Worm (Caenorhabditis elegans) whole organism, L1 larva: ENCODE measurements around the gene C47E8.11.

Experiments used
- C04F5.9 ChIP-seq: sonication (generic microtip); optimal IDR thresholded peaks from 2 replicates; lab custom pipeline; 2016; ENCODE audit warnings: missing genetic modification characterization, missing compliant biosample characterization
- C16A3.4 ChIP-seq: fragments of 150-350 bp; optimal IDR thresholded peaks from 2 replicates; lab custom pipeline; 2014; ENCODE audit warnings: missing biosample characterization, missing genetic modification characterization
- C34B4.2 ChIP-seq: sonication (generic microtip); optimal IDR thresholded peaks from 2 replicates; lab custom pipeline; 2017; ENCODE audit warnings: mild to moderate bottlenecking, missing genetic modification characterization, missing compliant biosample characterization
- F16B12.6 ChIP-seq: fragments of 150-350 bp; optimal IDR thresholded peaks from 2 replicates; lab custom pipeline; 2014; ENCODE audit warnings: missing biosample characterization, missing genetic modification characterization
- alr-1 ChIP-seq: fragments of 200-800 bp; sonication (Bioruptor generic); optimal IDR thresholded peaks from 2 replicates; lab custom pipeline; 2018; ENCODE audit warnings: borderline replicate concordance, mild to moderate bottlenecking, missing genetic modification characterization, missing compliant biosample characterization
- ama-1 ChIP-seq: fragments of 150-350 bp; optimal IDR thresholded peaks from 2 replicates; lab custom pipeline; 2014
- blmp-1 ChIP-seq: fragments of 150-350 bp; optimal IDR thresholded peaks from 2 replicates; lab custom pipeline; 2014; ENCODE audit warnings: missing biosample characterization, missing genetic modification characterization
- ceh-63 ChIP-seq: fragments of 200-800 bp; sonication (Bioruptor generic); optimal IDR thresholded peaks from 2 replicates; lab custom pipeline; 2018; ENCODE audit warnings: mild to moderate bottlenecking, missing genetic modification characterization, missing compliant biosample characterization
- ceh-8 ChIP-seq: fragments of 200-800 bp; sonication (Bioruptor generic); optimal IDR thresholded peaks from 2 replicates; lab custom pipeline; 2018; ENCODE audit warnings: mild to moderate bottlenecking, missing genetic modification characterization, moderate library complexity, missing compliant biosample characterization
- ceh-90 ChIP-seq: sonication (generic microtip); optimal IDR thresholded peaks from 2 replicates; lab custom pipeline; 2016; ENCODE audit warnings: missing genetic modification characterization, missing compliant biosample characterization
- dpl-1 ChIP-seq, 3 experiments: fragments of 150-350 bp in 2 of 3; sonication (generic microtip) in 1 of 3; optimal IDR thresholded peaks; 2 replicates each; lab custom pipeline; 2014 to 2017; ENCODE audit warnings: missing biosample characterization in 3 of 3, missing genetic modification characterization in 3 of 3, missing genetic modification reagents in 3 of 3
- efl-1 ChIP-seq, 4 experiments: fragments of 150-350 bp; optimal IDR thresholded peaks in 3 of 4; peaks in 1 of 4; 1 replicate in 1 of 4; 2 replicates in 3 of 4; lab custom pipeline; 2014; ENCODE audit warnings: missing biosample characterization in 2 of 4, missing genetic modification characterization in 2 of 4, missing genetic modification reagents in 2 of 4
- efl-3 ChIP-seq: fragments of 200-800 bp; sonication (Bioruptor generic); optimal IDR thresholded peaks from 2 replicates; lab custom pipeline; 2018; ENCODE audit warnings: mild to moderate bottlenecking, missing genetic modification characterization, missing compliant biosample characterization
- egl-13 ChIP-seq: sonication (generic microtip); optimal IDR thresholded peaks from 2 replicates; lab custom pipeline; 2016; ENCODE audit warnings: missing genotype, missing genetic modification reagents, missing genetic modification characterization, missing compliant biosample characterization
- elt-2 ChIP-seq: sonication (generic microtip); optimal IDR thresholded peaks from 2 replicates; lab custom pipeline; 2016; ENCODE audit warnings: missing genetic modification characterization, mild to moderate bottlenecking, inconsistent platforms, missing compliant biosample characterization, missing genetic modification reagents
- elt-3 ChIP-seq, 6 experiments: fragments of 150-350 bp in 1 of 6; sonication (generic microtip); optimal IDR thresholded peaks; 2 replicates each; lab custom pipeline; 2017 to 2018; ENCODE audit warnings: missing biosample characterization in 6 of 6, missing genetic modification characterization in 6 of 6, inconsistent platforms in 1 of 6
- fos-1 ChIP-seq: fragments of 150-350 bp; optimal IDR thresholded peaks from 2 replicates; lab custom pipeline; 2014; ENCODE audit warnings: missing biosample characterization, missing genetic modification characterization
- grh-1 ChIP-seq: fragments of 200-800 bp; sonication (Bioruptor generic); IDR thresholded peaks from 2 replicates; pipeline ENCODE4 v1.3.6; 2022; ENCODE audit warnings: missing genetic modification reagents, missing genetic modification characterization, missing compliant biosample characterization
- hlh-4 ChIP-seq: sonication (generic microtip); optimal IDR thresholded peaks from 2 replicates; lab custom pipeline; 2016; ENCODE audit warnings: mild to moderate bottlenecking, missing genetic modification characterization, missing compliant biosample characterization
- irx-1 ChIP-seq: sonication (generic microtip); optimal IDR thresholded peaks from 2 replicates; lab custom pipeline; 2016; ENCODE audit warnings: missing genetic modification characterization, missing compliant biosample characterization
- isw-1 ChIP-seq: fragments of 200-800 bp; sonication (Bioruptor generic); IDR thresholded peaks from 2 replicates; pipeline ENCODE4 v1.3.6; 2022; ENCODE audit warnings: missing genetic modification characterization, missing compliant biosample characterization
- jun-1 ChIP-seq: fragments of 150-350 bp; optimal IDR thresholded peaks from 2 replicates; lab custom pipeline; 2014; ENCODE audit warnings: missing biosample characterization, missing genetic modification reagents, missing genetic modification characterization
- lin-15B ChIP-seq: fragments of 150-350 bp; sonication (generic microtip); optimal IDR thresholded peaks from 3 replicates; lab custom pipeline; 2014; ENCODE audit warnings: missing biosample characterization, missing genetic modification characterization
- lir-3 ChIP-seq: sonication (generic microtip); optimal IDR thresholded peaks from 2 replicates; lab custom pipeline; 2016; ENCODE audit warnings: mild to moderate bottlenecking, missing genetic modification characterization, moderate library complexity, missing compliant biosample characterization; ENCODE audit not compliant: poor library complexity
- lsy-2 ChIP-seq, 2 experiments: fragments of 150-350 bp; optimal IDR thresholded peaks; 2 replicates each; lab custom pipeline; 2014; ENCODE audit warnings: missing biosample characterization in 2 of 2, missing genetic modification characterization in 2 of 2
- mab-9 ChIP-seq: fragments of 200-800 bp; sonication (Bioruptor generic); IDR thresholded peaks from 2 replicates; pipeline ENCODE4 v1.3.6; 2022; ENCODE audit warnings: missing genetic modification reagents, missing genetic modification characterization, missing compliant biosample characterization
- mef-2 ChIP-seq: fragments of 150-350 bp; optimal IDR thresholded peaks from 2 replicates; lab custom pipeline; 2014; ENCODE audit warnings: missing biosample characterization, missing genetic modification characterization
- mep-1 ChIP-seq: fragments of 150-350 bp; optimal IDR thresholded peaks from 2 replicates; lab custom pipeline; 2014; ENCODE audit warnings: missing biosample characterization, missing genetic modification characterization
- nhr-11 ChIP-seq: fragments of 150-350 bp; optimal IDR thresholded peaks from 2 replicates; lab custom pipeline; 2014; ENCODE audit warnings: missing biosample characterization, missing genetic modification characterization
- nhr-12 ChIP-seq: sonication (generic microtip); optimal IDR thresholded peaks from 2 replicates; lab custom pipeline; 2017; ENCODE audit warnings: missing biosample characterization, missing genetic modification characterization
- nhr-19 ChIP-seq: fragments of 200-800 bp; sonication (Bioruptor generic); conservative IDR thresholded peaks from 2 replicates; pipeline ENCODE4 v1.3.6; 2022; ENCODE audit warnings: missing genetic modification characterization, missing compliant biosample characterization
- nhr-28 ChIP-seq: fragments of 150-350 bp; optimal IDR thresholded peaks from 2 replicates; lab custom pipeline; 2014; ENCODE audit warnings: missing biosample characterization, missing genetic modification characterization
- nhr-47 ChIP-seq: sonication (generic microtip); optimal IDR thresholded peaks from 2 replicates; lab custom pipeline; 2016; ENCODE audit warnings: mild to moderate bottlenecking, missing genetic modification characterization, moderate library complexity, missing compliant biosample characterization
- nhr-77 ChIP-seq: fragments of 150-350 bp; optimal IDR thresholded peaks from 2 replicates; lab custom pipeline; 2014; ENCODE audit warnings: missing biosample characterization, missing genetic modification characterization
- nhr-84 ChIP-seq: sonication (generic microtip); optimal IDR thresholded peaks from 2 replicates; lab custom pipeline; 2017; ENCODE audit warnings: missing biosample characterization, missing genetic modification characterization
- nhr-85 ChIP-seq: sonication (generic microtip); peaks from one replicate; lab custom pipeline; 2016; ENCODE audit warnings: missing genetic modification characterization, inconsistent platforms, missing compliant biosample characterization
- nhr-90 ChIP-seq: sonication (generic microtip); optimal IDR thresholded peaks from 2 replicates; lab custom pipeline; 2016; ENCODE audit warnings: mild to moderate bottlenecking, missing genetic modification characterization, missing compliant biosample characterization; ENCODE audit not compliant: poor library complexity
- pqm-1 ChIP-seq: sonication (generic microtip); optimal IDR thresholded peaks from 3 replicates; lab custom pipeline; 2017; ENCODE audit warnings: missing biosample characterization, missing genetic modification characterization
- rnt-1 ChIP-seq: sonication (generic microtip); optimal IDR thresholded peaks from 2 replicates; lab custom pipeline; 2016; ENCODE audit warnings: mild to moderate bottlenecking, missing genetic modification characterization, moderate library complexity, missing compliant biosample characterization
- skn-1 ChIP-seq: fragments of 150-350 bp; optimal IDR thresholded peaks from 2 replicates; lab custom pipeline; 2014; ENCODE audit warnings: missing biosample characterization, missing genetic modification characterization
- snpc-4 ChIP-seq: fragments of 150-350 bp; optimal IDR thresholded peaks from 2 replicates; lab custom pipeline; 2014; ENCODE audit warnings: missing biosample characterization, missing genetic modification characterization
- sox-4 ChIP-seq: sonication (generic microtip); optimal IDR thresholded peaks from 2 replicates; lab custom pipeline; 2016; ENCODE audit warnings: missing genetic modification characterization, missing compliant biosample characterization
- sptf-1 ChIP-seq: fragments of 150-350 bp; optimal IDR thresholded peaks from 2 replicates; lab custom pipeline; 2014; ENCODE audit warnings: missing biosample characterization, missing genetic modification characterization
- unc-30 ChIP-seq: sonication (generic microtip); optimal IDR thresholded peaks from 2 replicates; lab custom pipeline; 2017; ENCODE audit warnings: missing biosample characterization, missing genetic modification characterization
- unc-86 ChIP-seq: sonication (generic microtip); optimal IDR thresholded peaks from 2 replicates; lab custom pipeline; 2016; ENCODE audit warnings: missing genetic modification characterization, missing compliant biosample characterization
- unc-98 ChIP-seq: fragments of 200-800 bp; sonication (Bioruptor generic); IDR thresholded peaks from 2 replicates; pipeline ENCODE4 v1.3.6; 2022; ENCODE audit warnings: missing genetic modification characterization, missing compliant biosample characterization
- vab-15 ChIP-seq: sonication (generic microtip); optimal IDR thresholded peaks from 2 replicates; lab custom pipeline; 2017; ENCODE audit warnings: missing genotype, mild to moderate bottlenecking, missing genetic modification characterization, missing compliant biosample characterization
- xbp-1 ChIP-seq: sonication (generic microtip); optimal IDR thresholded peaks from 2 replicates; lab custom pipeline; 2016; ENCODE audit warnings: missing genetic modification characterization, missing compliant biosample characterization
- zag-1 ChIP-seq: fragments of 150-350 bp; optimal IDR thresholded peaks from 2 replicates; lab custom pipeline; 2014; ENCODE audit warnings: missing biosample characterization, missing genetic modification characterization

Gene C47E8.11

ce11 chrV:14642016-14642415 is 46.4 kb upstream of the C47E8.11 start:
- TF ChIP-seq ceh-90 (tag; lab: Kevin White, UChicago), result no peak
- no peak for TF ChIP-seq lin-15B (tag; lab: Kevin White, UChicago)
- no peak for TF ChIP-seq nhr-77 (tag; lab: Kevin White, UChicago)
- TF ChIP-seq ceh-63 (GFP tag; lab: Kevin White, UChicago), result no peak
- no peak for TF ChIP-seq alr-1 (tag; lab: Kevin White, UChicago)
- TF ChIP-seq nhr-12 (tag; lab: Kevin White, UChicago), result no peak
- TF ChIP-seq elt-2 (tag; lab: Kevin White, UChicago), result no peak
- no peak for TF ChIP-seq xbp-1 (tag; lab: Kevin White, UChicago)
- TF ChIP-seq nhr-90 (tag; lab: Kevin White, UChicago), result no peak
- TF ChIP-seq C16A3.4 (tag; lab: Kevin White, UChicago), result no peak
- no peak for TF ChIP-seq efl-3 (GFP tag; lab: Kevin White, UChicago)
- no peak for TF ChIP-seq C34B4.2 (tag; lab: Kevin White, UChicago)
- no peak for TF ChIP-seq nhr-28 (tag; lab: Kevin White, UChicago)
- TF ChIP-seq lir-3, result no peak

- TF ChIP-seq pqm-1 (no peak), irx-1 (peak; percentile 5), isw-1 (GFP tag; lab: Robert Waterston, UW) (no peak), nhr-19 (GFP tag; lab: Robert Waterston, UW) (no peak), unc-98 (GFP tag; lab: Robert Waterston, UW) (no peak), C04F5.9 (tag; lab: Kevin White, UChicago) (no peak), sptf-1 (tag; lab: Kevin White, UChicago) (no peak), grh-1 (GFP tag; lab: Robert Waterston, UW) (no peak), hlh-4 (no peak), snpc-4 (tag; lab: Kevin White, UChicago) (no peak), alr-1 (tag; lab: Kevin White, UChicago) (no peak), skn-1 (tag; lab: Kevin White, UChicago) (peak; percentile 22), rnt-1 (tag; lab: Kevin White, UChicago) (peak; percentile 20), nhr-77 (tag; lab: Kevin White, UChicago) (no peak), efl-3 (GFP tag; lab: Kevin White, UChicago) (no peak), elt-2 (tag; lab: Kevin White, UChicago) (no peak), mep-1 (tag; lab: Kevin White, UChicago) (no peak), nhr-85 (peak; percentile 20), mab-9 (GFP tag; lab: Robert Waterston, UW) (no peak), efl-1 (optimal IDR thresholded peaks at IDR 0.05; lab: Kevin White, UChicago) (peak; percentile 87 to 93), efl-1 (GFP tag; optimal IDR thresholded peaks at IDR 0.05 in 1 of 2; lab: Kevin White, UChicago) (peak; percentile 88 to 99), F16B12.6 (tag; lab: Kevin White, UChicago) (no peak), dpl-1 (GFP tag; optimal IDR thresholded peaks at IDR 0.05; lab: Kevin White, UChicago) (peak; percentile 82 to 88 (median 86)), nhr-84 (tag; lab: Kevin White, UChicago) (no peak), ama-1 (lab: Kevin White, UChicago) (no peak), vab-15 (tag; lab: Kevin White, UChicago) (no peak), jun-1 (tag; lab: Kevin White, UChicago) (no peak), elt-3 (tag; optimal IDR thresholded peaks at IDR 0.05; lab: Kevin White, UChicago) (no peak), C34B4.2 (tag; lab: Kevin White, UChicago) (no peak), unc-30 (no peak), ceh-8 (no peak), mef-2 (no peak), blmp-1 (peak; percentile 93), zag-1 (tag; lab: Kevin White, UChicago) (no peak), egl-13 (tag; lab: Kevin White, UChicago) (no peak), sox-4 (no peak), nhr-47 (tag; lab: Kevin White, UChicago) (no peak), nhr-11 (tag; lab: Kevin White, UChicago) (no peak), lsy-2 (tag; optimal IDR thresholded peaks at IDR 0.05; lab: Kevin White, UChicago) (peak; percentile 7 to 74), unc-86 (no peak), fos-1 (tag; lab: Kevin White, UChicago) (no peak), lin-15B (tag; lab: Kevin White, UChicago) (peak; percentile 29)
Measured at ce11 chrV:14645817-14646789, 42.3 kb upstream of the C47E8.11 start, which contains the start of the genes rfc-1 and pmp-3. TSS of gene rfc-1 (minus strand) at chrV:14645979. TSS of gene pmp-3 (plus strand) at chrV:14646739.
